In the genomic region with DNA sequence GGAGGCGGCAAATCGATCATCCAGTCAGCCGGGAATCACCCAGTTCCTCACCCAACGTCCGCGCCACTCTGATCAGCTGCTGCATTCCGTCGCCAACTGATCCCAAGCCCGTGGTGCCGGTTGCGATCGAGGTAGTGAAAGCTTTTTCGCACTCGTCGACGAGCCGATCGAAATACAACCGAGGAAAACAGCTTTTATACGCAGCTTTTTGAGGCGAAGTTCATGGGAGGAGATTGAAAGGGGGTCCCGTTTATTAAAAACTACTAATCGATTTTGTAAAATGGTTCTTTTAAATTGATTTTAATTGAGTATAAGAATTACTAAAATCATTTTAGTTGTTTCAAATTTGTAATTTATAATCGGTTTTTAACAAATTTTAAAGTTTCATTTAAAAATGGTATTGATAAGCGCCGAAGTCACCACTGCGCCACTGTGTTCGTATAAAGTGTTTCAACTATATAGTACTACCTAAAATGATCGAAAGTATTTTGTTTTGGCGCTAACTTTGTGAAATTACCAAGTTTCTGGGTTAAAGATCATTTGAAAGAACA, we compare ENCODE assay signal across 5 fruit fly cellular contexts.
TF ChIP-seq lines count a peak whose summit lies in the region.

A gene (minus strand): TSS at position 99 of the 551 bp plus-strand sequence.

TF ChIP-seq in whole organism, adult, 20 proteins besides CTCF, POLR2A, EP300 and RAD21 (continued from another document):
- TF ChIP-seq CG12768 (GFP tag; optimal IDR thresholded peaks at IDR 0.05; lab: Kevin White, UChicago), result peak; percentile 86
- TF ChIP-seq CG11617 (GFP tag; optimal IDR thresholded peaks at IDR 0.05; lab: Kevin White, UChicago), result peak; percentile 86
- peak; percentile 78 for TF ChIP-seq Crg-1 (GFP tag; optimal IDR thresholded peaks at IDR 0.05; lab: Kevin White, UChicago)
- TF ChIP-seq Clk (GFP tag; optimal IDR thresholded peaks at IDR 0.05; lab: Kevin White, UChicago), result peak; percentile 75

TF ChIP-seq in whole organism, embryonic, 481 proteins besides CTCF, POLR2A, EP300 and RAD21 (continued from another document and continues in another):
- TF ChIP-seq CG11093 (GFP tag; IDR thresholded peaks at IDR 0.05; lab: Robert Waterston, UW), result peak; percentile 53; the same call in 1 of the 3 replicates
- peak; percentile 77 for TF ChIP-seq CG13894 (tag; optimal IDR thresholded peaks at IDR 0.05; lab: Kevin White, UChicago)
- TF ChIP-seq sob (GFP tag; IDR thresholded peaks at IDR 0.05; lab: Robert Waterston, UW), result peak; percentile 90
- TF ChIP-seq HLHmδ (GFP tag; optimal IDR thresholded peaks at IDR 0.05; lab: Kevin White, UChicago), result no peak
- peak; percentile 81 for TF ChIP-seq CG5245 (GFP tag; optimal IDR thresholded peaks at IDR 0.05; lab: Kevin White, UChicago)
- TF ChIP-seq oc (tag; optimal IDR thresholded peaks at IDR 0.05; lab: Kevin White, UChicago), result no peak
- TF ChIP-seq CG4617 (GFP tag; optimal IDR thresholded peaks at IDR 0.05; lab: Kevin White, UChicago; ENCODE audit: borderline replicate concordance), result peak; percentile 53
- no peak for TF ChIP-seq sc (optimal IDR thresholded peaks at IDR 0.05; lab: Kevin White, UChicago)
- TF ChIP-seq sc (GFP tag; optimal IDR thresholded peaks at IDR 0.05; lab: Kevin White, UChicago), result peak; percentile 33
- peak; percentile 76 for TF ChIP-seq pnt (GFP tag; optimal IDR thresholded peaks at IDR 0.05; lab: Kevin White, UChicago)
- TF ChIP-seq fu2 (GFP tag; optimal IDR thresholded peaks at IDR 0.05; lab: Kevin White, UChicago), result peak; percentile 86
- peak; percentile 78 for TF ChIP-seq CG13775 (GFP tag; optimal IDR thresholded peaks at IDR 0.05; lab: Kevin White, UChicago)
- TF ChIP-seq CG8924 (tag; optimal IDR thresholded peaks at IDR 0.05; lab: Kevin White, UChicago), result peak; percentile 85
- TF ChIP-seq CG30020 (tag; optimal IDR thresholded peaks at IDR 0.05; lab: Kevin White, UChicago), result no peak
- TF ChIP-seq D19B (GFP tag; optimal IDR thresholded peaks at IDR 0.05; lab: Kevin White, UChicago), result peak; percentile 57
- TF ChIP-seq Dip2 (GFP tag; IDR thresholded peaks at IDR 0.05; lab: Robert Waterston, UW), result no peak
- peak; percentile 56 for TF ChIP-seq ftz-f1 (GFP tag; optimal IDR thresholded peaks at IDR 0.05; lab: Kevin White, UChicago)
- no peak for TF ChIP-seq CG6683 (GFP tag; optimal IDR thresholded peaks at IDR 0.05; lab: Kevin White, UChicago)
- TF ChIP-seq CG2712 (tag; optimal IDR thresholded peaks at IDR 0.05; lab: Kevin White, UChicago), result peak; percentile 87
- TF ChIP-seq D19A (tag; optimal IDR thresholded peaks at IDR 0.05; lab: Kevin White, UChicago), result peak; percentile 75
- TF ChIP-seq Dp (GFP tag; optimal IDR thresholded peaks at IDR 0.05; lab: Kevin White, UChicago), result no peak
- peak; percentile 50 for TF ChIP-seq psq (GFP tag; optimal IDR thresholded peaks at IDR 0.05; lab: Kevin White, UChicago)
- no peak for TF ChIP-seq ato (GFP tag; IDR thresholded peaks at IDR 0.05; lab: Robert Waterston, UW; ENCODE audit: partially characterized antibody)
- TF ChIP-seq CG34376 (GFP tag; optimal IDR thresholded peaks at IDR 0.05; lab: Kevin White, UChicago), result peak; percentile 55
- no peak for TF ChIP-seq Elba2 (GFP tag; optimal IDR thresholded peaks at IDR 0.05; lab: Kevin White, UChicago)
- TF ChIP-seq CG8290 (GFP tag; optimal IDR thresholded peaks at IDR 0.05; lab: Kevin White, UChicago), result no peak
- TF ChIP-seq CG8290 (tag; optimal IDR thresholded peaks at IDR 0.05; lab: Kevin White, UChicago), result peak in 1 of 2 experiments; percentile 80
- peak; percentile 90 for TF ChIP-seq CG7839 (tag; optimal IDR thresholded peaks at IDR 0.05; lab: Kevin White, UChicago)
- peak; percentile 85 for TF ChIP-seq CG10209 (GFP tag; optimal IDR thresholded peaks at IDR 0.05; lab: Kevin White, UChicago)
- TF ChIP-seq sim (GFP tag; IDR thresholded peaks at IDR 0.05; lab: Robert Waterston, UW), result peak; percentile 57; the same call in 1 of the 2 replicates

TF ChIP-seq in whole organism, prepupa, 60 proteins besides CTCF, POLR2A, EP300 and RAD21 (continued from another document and continues in another):
- peak; percentile 89 for TF ChIP-seq OdsH (GFP tag; optimal IDR thresholded peaks at IDR 0.05; lab: Kevin White, UChicago)
- TF ChIP-seq CG6808 (GFP tag; optimal IDR thresholded peaks at IDR 0.05; lab: Kevin White, UChicago), result peak; percentile 70
- TF ChIP-seq CG6854 (GFP tag; optimal IDR thresholded peaks at IDR 0.05; lab: Kevin White, UChicago), result peak; percentile 41
- TF ChIP-seq dac (GFP tag; optimal IDR thresholded peaks at IDR 0.05; lab: Kevin White, UChicago), result peak; percentile 67
- TF ChIP-seq fd85E (GFP tag; optimal IDR thresholded peaks at IDR 0.05; lab: Kevin White, UChicago), result peak; percentile 34
- TF ChIP-seq net (GFP tag; optimal IDR thresholded peaks at IDR 0.05; lab: Kevin White, UChicago), result peak; percentile 90
- TF ChIP-seq ss (GFP tag; optimal IDR thresholded peaks at IDR 0.05; lab: Kevin White, UChicago), result peak in 1 of 2 experiments; percentile 55
- TF ChIP-seq CG31627 (GFP tag; optimal IDR thresholded peaks at IDR 0.05; lab: Kevin White, UChicago), result peak; percentile 89
- peak; percentile 91 for TF ChIP-seq CG15336 (GFP tag; IDR thresholded peaks at IDR 0.05; lab: Robert Waterston, UW)
- TF ChIP-seq acj6 (GFP tag; optimal IDR thresholded peaks at IDR 0.05; lab: Kevin White, UChicago), result peak; percentile 40
- peak; percentile 93 for TF ChIP-seq svp (GFP tag; lab: Kevin White, UChicago)
- peak; percentile 63 for TF ChIP-seq CG4318 (GFP tag; optimal IDR thresholded peaks at IDR 0.05; lab: Kevin White, UChicago)
- peak; percentile 94 for TF ChIP-seq eg (GFP tag; IDR thresholded peaks at IDR 0.05; lab: Robert Waterston, UW)
- TF ChIP-seq vri (GFP tag; optimal IDR thresholded peaks at IDR 0.05; lab: Kevin White, UChicago), result peak; percentile 78
- peak; percentile 82 for TF ChIP-seq Sox102F (GFP tag; optimal IDR thresholded peaks at IDR 0.05; lab: Kevin White, UChicago)
- peak; percentile 67 for TF ChIP-seq CG11902 (GFP tag; optimal IDR thresholded peaks at IDR 0.05; lab: Kevin White, UChicago)
- TF ChIP-seq CG8319 (GFP tag; optimal IDR thresholded peaks at IDR 0.05; lab: Kevin White, UChicago), result peak; percentile 75
- TF ChIP-seq Sox14 (GFP tag; optimal IDR thresholded peaks at IDR 0.05; lab: Kevin White, UChicago), result peak; percentile 88
- TF ChIP-seq Ets96B (tag; optimal IDR thresholded peaks at IDR 0.05; lab: Kevin White, UChicago), result peak; percentile 78
- TF ChIP-seq CG7368 (GFP tag; optimal IDR thresholded peaks at IDR 0.05; lab: Kevin White, UChicago), result peak; percentile 87
- peak; percentile 38 to 82 for TF ChIP-seq salr (GFP tag; optimal IDR thresholded peaks at IDR 0.05; lab: Kevin White, UChicago)
- TF ChIP-seq Met (GFP tag; optimal IDR thresholded peaks at IDR 0.05; lab: Kevin White, UChicago), result peak; percentile 90
- TF ChIP-seq Gug (GFP tag; IDR thresholded peaks at IDR 0.05; lab: Robert Waterston, UW), result peak; percentile 82
- no peak for TF ChIP-seq dsx (GFP tag; optimal IDR thresholded peaks at IDR 0.05; lab: Kevin White, UChicago; ENCODE audit: poor library complexity, severe bottlenecking)
- peak; percentile 92 for TF ChIP-seq Hr4 (GFP tag; optimal IDR thresholded peaks at IDR 0.05; lab: Kevin White, UChicago)
- no peak for TF ChIP-seq fkh (GFP tag; optimal IDR thresholded peaks at IDR 0.05; lab: Kevin White, UChicago)
- TF ChIP-seq pdm3 (GFP tag; optimal IDR thresholded peaks at IDR 0.05; lab: Kevin White, UChicago), result peak; percentile 89
- TF ChIP-seq Blimp-1 (GFP tag; optimal IDR thresholded peaks at IDR 0.05; lab: Kevin White, UChicago), result peak; percentile 51
- TF ChIP-seq Eip93F (GFP tag; optimal IDR thresholded peaks at IDR 0.05; lab: Kevin White, UChicago), result peak; percentile 77
- peak; percentile 92 for TF ChIP-seq CG6163 (GFP tag; IDR thresholded peaks at IDR 0.05; lab: Robert Waterston, UW)
- peak; percentile 85 for TF ChIP-seq cyc (GFP tag; optimal IDR thresholded peaks at IDR 0.05; lab: Kevin White, UChicago)

TF ChIP-seq in whole organism, pupa, 21 proteins besides CTCF, POLR2A, EP300 and RAD21 (continued from another document):
- TF ChIP-seq CG32121 (GFP tag; IDR thresholded peaks at IDR 0.05; lab: Robert Waterston, UW), result peak; percentile 94
- TF ChIP-seq Pif1A (GFP tag; optimal IDR thresholded peaks at IDR 0.05; lab: Kevin White, UChicago), result peak; percentile 91

TF ChIP-seq in whole organism, wandering third instar larva, 38 proteins besides CTCF, POLR2A, EP300 and RAD21 (continued from another document):
- peak; percentile 90 for TF ChIP-seq rgr (GFP tag; optimal IDR thresholded peaks at IDR 0.05; lab: Kevin White, UChicago)
- TF ChIP-seq Dfd (GFP tag; optimal IDR thresholded peaks at IDR 0.05; lab: Kevin White, UChicago), result no peak
- TF ChIP-seq Vsx2 (GFP tag; optimal IDR thresholded peaks at IDR 0.05; lab: Kevin White, UChicago; ENCODE audit: partially characterized antibody), result no peak
- TF ChIP-seq pan (optimal IDR thresholded peaks at IDR 0.05; lab: Kevin White, UChicago), result no peak
- TF ChIP-seq Hnf4 (GFP tag; optimal IDR thresholded peaks at IDR 0.05; lab: Kevin White, UChicago), result no peak
- peak; percentile 35 for TF ChIP-seq Rel (GFP tag; optimal IDR thresholded peaks at IDR 0.05; lab: Kevin White, UChicago)
- TF ChIP-seq Rel (tag; optimal IDR thresholded peaks at IDR 0.05; lab: Kevin White, UChicago), result peak; percentile 98
- TF ChIP-seq GATAd (GFP tag; optimal IDR thresholded peaks at IDR 0.05; lab: Kevin White, UChicago), result peak; percentile 64
- TF ChIP-seq brk (GFP tag; optimal IDR thresholded peaks at IDR 0.05; lab: Kevin White, UChicago), result peak; percentile 80
- TF ChIP-seq Jra (GFP tag; optimal IDR thresholded peaks at IDR 0.05; lab: Kevin White, UChicago), result peak; percentile 79
- no peak for TF ChIP-seq lola (GFP tag; optimal IDR thresholded peaks at IDR 0.05; lab: Kevin White, UChicago)
- TF ChIP-seq dmrt93B (GFP tag; optimal IDR thresholded peaks at IDR 0.05; lab: Kevin White, UChicago), result peak; percentile 58
- TF ChIP-seq dl (GFP tag; optimal IDR thresholded peaks at IDR 0.05; lab: Kevin White, UChicago; ENCODE audit: insufficient read depth in 1 of 2, partially characterized antibody in 2 of 2), result no peak
- TF ChIP-seq dsf (GFP tag; optimal IDR thresholded peaks at IDR 0.05; lab: Kevin White, UChicago; ENCODE audit: borderline replicate concordance), result peak; percentile 73
- TF ChIP-seq CrebA (GFP tag; optimal IDR thresholded peaks at IDR 0.05; lab: Kevin White, UChicago; ENCODE audit: borderline replicate concordance), result peak; percentile 77
